Worm (Caenorhabditis elegans) whole organism, L3 larva: ENCODE data around the gene wrt-5.
A peak's percentile ranks its signal among the peaks of the same experiment; 100 is the strongest.

Experiments used
- R02D3.7 ChIP-seq: fragments of 150-350 bp; optimal IDR thresholded peaks from 2 replicates; lab custom pipeline; 2014; ENCODE audit warnings: missing biosample characterization, missing genetic modification characterization
- ZK546.5 ChIP-seq: sonication (generic microtip); optimal IDR thresholded peaks from 2 replicates; lab custom pipeline; 2017; ENCODE audit warnings: missing biosample characterization, missing genetic modification characterization
- aly-2 ChIP-seq: fragments of 150-350 bp; optimal IDR thresholded peaks from 2 replicates; lab custom pipeline; 2014; ENCODE audit warnings: missing biosample characterization, missing genetic modification characterization
- ama-1 ChIP-seq: fragments of 150-350 bp; optimal IDR thresholded peaks from 2 replicates; lab custom pipeline; 2018
- ceh-16 ChIP-seq: sonication (generic microtip); optimal IDR thresholded peaks from 2 replicates; lab custom pipeline; 2017; ENCODE audit warnings: missing biosample characterization, missing genetic modification characterization
- ceh-82 ChIP-seq: fragments of 150-350 bp; optimal IDR thresholded peaks from 2 replicates; lab custom pipeline; 2014; ENCODE audit warnings: missing biosample characterization, missing genetic modification characterization
- daf-12 ChIP-seq: fragments of 150-350 bp; optimal IDR thresholded peaks from 2 replicates; lab custom pipeline; 2014; ENCODE audit warnings: missing biosample characterization, missing genetic modification reagents, missing genetic modification characterization
- egl-27 ChIP-seq: sonication (generic microtip); optimal IDR thresholded peaks from 4 replicates; lab custom pipeline; 2017; ENCODE audit warnings: missing biosample characterization, missing genetic modification reagents, missing genetic modification characterization
- egl-5 ChIP-seq: fragments of 150-350 bp; optimal IDR thresholded peaks from 2 replicates; lab custom pipeline; 2017; ENCODE audit warnings: missing biosample characterization, missing genetic modification reagents, missing genetic modification characterization, inconsistent platforms
- elt-2 ChIP-seq: sonication (generic microtip); optimal IDR thresholded peaks from 2 replicates; lab custom pipeline; 2016; ENCODE audit warnings: missing genetic modification reagents, mild to moderate bottlenecking, missing genetic modification characterization, missing compliant biosample characterization
- elt-3 ChIP-seq, 3 experiments: fragments of 150-350 bp in 1 of 3; sonication (generic microtip) in 2 of 3; optimal IDR thresholded peaks; 2 replicates in 2 of 3; 4 replicates in 1 of 3; lab custom pipeline; 2014 to 2017; ENCODE audit warnings: missing biosample characterization in 3 of 3, missing genetic modification characterization in 3 of 3
- eor-1 ChIP-seq, 2 experiments: fragments of 150-350 bp; optimal IDR thresholded peaks; 2 replicates each; lab custom pipeline; 2014 to 2018; ENCODE audit warnings: missing biosample characterization in 2 of 2, missing genetic modification characterization in 2 of 2
- fkh-2 ChIP-seq: fragments of 150-350 bp; optimal IDR thresholded peaks from 2 replicates; lab custom pipeline; 2014; ENCODE audit warnings: missing biosample characterization, missing genetic modification reagents, missing genetic modification characterization
- fos-1 ChIP-seq: fragments of 150-350 bp; optimal IDR thresholded peaks from 2 replicates; lab custom pipeline; 2014; ENCODE audit warnings: missing biosample characterization, missing genetic modification characterization
- lin-15B ChIP-seq: fragments of 150-350 bp; optimal IDR thresholded peaks from 2 replicates; lab custom pipeline; 2014; ENCODE audit warnings: missing biosample characterization, missing genetic modification characterization
- lin-39 ChIP-seq: fragments of 150-350 bp; optimal IDR thresholded peaks from 2 replicates; lab custom pipeline; 2018; ENCODE audit warnings: missing biosample characterization, missing genetic modification reagents, missing genetic modification characterization
- lsy-12 ChIP-seq: sonication (generic microtip); optimal IDR thresholded peaks from 2 replicates; lab custom pipeline; 2016; ENCODE audit warnings: mild to moderate bottlenecking, missing genetic modification characterization, missing compliant biosample characterization
- mdl-1 ChIP-seq: fragments of 150-350 bp; optimal IDR thresholded peaks from 2 replicates; lab custom pipeline; 2014; ENCODE audit warnings: missing biosample characterization, missing genetic modification characterization
- mml-1 ChIP-seq: fragments of 150-350 bp; sonication (generic microtip); optimal IDR thresholded peaks from 3 replicates; lab custom pipeline; 2014; ENCODE audit warnings: missing biosample characterization, missing genetic modification characterization
- nfya-1 ChIP-seq: sonication (generic microtip); optimal IDR thresholded peaks from 2 replicates; lab custom pipeline; 2017; ENCODE audit warnings: missing genetic modification characterization, mild to moderate bottlenecking, missing compliant biosample characterization, antibody characterized with exemption, moderate library complexity; ENCODE audit not compliant: insufficient read depth
- nhr-12 ChIP-seq: fragments of 150-350 bp; optimal IDR thresholded peaks from 2 replicates; lab custom pipeline; 2014; ENCODE audit warnings: missing biosample characterization, missing genetic modification characterization
- nhr-23 ChIP-seq: fragments of 150-350 bp; optimal IDR thresholded peaks from 2 replicates; lab custom pipeline; 2014; ENCODE audit warnings: missing biosample characterization, missing genetic modification reagents, missing genetic modification characterization
- nhr-237 ChIP-seq: fragments of 150-350 bp; optimal IDR thresholded peaks from 2 replicates; lab custom pipeline; 2014; ENCODE audit warnings: missing biosample characterization, missing genetic modification characterization
- nhr-25 ChIP-seq: sonication (generic microtip); optimal IDR thresholded peaks from 2 replicates; lab custom pipeline; 2017; ENCODE audit warnings: missing biosample characterization, missing genetic modification characterization
- nhr-43 ChIP-seq: sonication (generic microtip); optimal IDR thresholded peaks from 2 replicates; lab custom pipeline; 2016; ENCODE audit warnings: mild to moderate bottlenecking, missing genetic modification characterization, missing compliant biosample characterization; ENCODE audit not compliant: poor library complexity, severe bottlenecking
- nhr-67 ChIP-seq: fragments of 150-350 bp; optimal IDR thresholded peaks from 2 replicates; lab custom pipeline; 2014; ENCODE audit warnings: missing biosample characterization, missing genetic modification characterization
- nhr-77 ChIP-seq: fragments of 150-350 bp; optimal IDR thresholded peaks from 2 replicates; lab custom pipeline; 2014; ENCODE audit warnings: missing biosample characterization, missing genetic modification characterization
- pqm-1 ChIP-seq: fragments of 150-350 bp; optimal IDR thresholded peaks from 2 replicates; lab custom pipeline; 2017; ENCODE audit warnings: missing biosample characterization, missing genetic modification characterization, inconsistent platforms
- sea-2 ChIP-seq: fragments of 150-350 bp; sonication (generic microtip); optimal IDR thresholded peaks from 4 replicates; lab custom pipeline; 2014; ENCODE audit warnings: missing biosample characterization, missing genetic modification reagents, missing genetic modification characterization
- skn-1 ChIP-seq: fragments of 150-350 bp; optimal IDR thresholded peaks from 2 replicates; lab custom pipeline; 2014; ENCODE audit warnings: missing biosample characterization, missing genetic modification characterization
- snpc-4 ChIP-seq: fragments of 150-350 bp; optimal IDR thresholded peaks from 2 replicates; lab custom pipeline; 2014; ENCODE audit warnings: missing biosample characterization, missing genetic modification characterization
- tbx-2 ChIP-seq: sonication (generic microtip); optimal IDR thresholded peaks from 2 replicates; lab custom pipeline; 2016; ENCODE audit warnings: mild to moderate bottlenecking, missing genetic modification characterization, missing compliant biosample characterization
- unc-39 ChIP-seq: sonication (generic microtip); optimal IDR thresholded peaks from 4 replicates; lab custom pipeline; 2017; ENCODE audit warnings: missing biosample characterization, missing genetic modification characterization
- zag-1 ChIP-seq: fragments of 150-350 bp; optimal IDR thresholded peaks from 2 replicates; lab custom pipeline; 2014; ENCODE audit warnings: missing biosample characterization, missing genetic modification characterization
- ztf-11 ChIP-seq: fragments of 150-350 bp; optimal IDR thresholded peaks from 2 replicates; lab custom pipeline; 2014; ENCODE audit warnings: missing biosample characterization, missing genetic modification characterization
- ztf-4 ChIP-seq: fragments of 150-350 bp; optimal IDR thresholded peaks from 2 replicates; lab custom pipeline; 2014; ENCODE audit warnings: missing biosample characterization, missing genetic modification characterization

wrt-5 gene

ce11 chrIV:4018692-4019387, 32.6 kb downstream of the wrt-5 start:
- TF ChIP-seq egl-5 (tag; lab: Kevin White, UChicago): peak; percentile 33
- TF ChIP-seq elt-2: peak; percentile 47
- no peak for TF ChIP-seq ztf-11
- peak; percentile 11 for TF ChIP-seq ama-1 (lab: Kevin White, UChicago)

- no peak for TF ChIP-seq nhr-12 (tag; lab: Kevin White, UChicago)
- no peak for TF ChIP-seq zag-1 (tag; lab: Kevin White, UChicago)
- TF ChIP-seq nfya-1 (tag; lab: Kevin White, UChicago): no peak
- TF ChIP-seq nhr-25 (tag; lab: Kevin White, UChicago): no peak
- TF ChIP-seq daf-12: no peak
- TF ChIP-seq pqm-1 (tag; lab: Kevin White, UChicago): no peak
- TF ChIP-seq ztf-4 (tag; lab: Kevin White, UChicago): no peak
- no peak for TF ChIP-seq eor-1 (tag; optimal IDR thresholded peaks at IDR 0.05; lab: Kevin White, UChicago)
- TF ChIP-seq egl-27: no peak
Observed at ce11 chrIV:4016723-4017122, 34.7 kb downstream of the wrt-5 start.

ce11 chrIV:4015660-4016059, 35.8 kb downstream of the wrt-5 start:
- TF ChIP-seq skn-1 (tag; lab: Kevin White, UChicago): no peak
- no peak for TF ChIP-seq lsy-12 (tag; lab: Kevin White, UChicago)
- TF ChIP-seq fkh-2: no peak
- no peak for TF ChIP-seq lin-15B (tag; lab: Kevin White, UChicago)
- TF ChIP-seq ceh-16 (tag; lab: Kevin White, UChicago): no peak
- TF ChIP-seq lin-39 (tag; lab: Kevin White, UChicago): no peak
- no peak for TF ChIP-seq pqm-1 (tag; lab: Kevin White, UChicago)
- no peak for TF ChIP-seq R02D3.7
- no peak for TF ChIP-seq elt-3 (tag; optimal IDR thresholded peaks at IDR 0.05; lab: Kevin White, UChicago)
- no peak for TF ChIP-seq nfya-1 (tag; lab: Kevin White, UChicago)
- no peak for TF ChIP-seq mml-1 (tag; lab: Kevin White, UChicago)
- no peak for TF ChIP-seq aly-2
- TF ChIP-seq fos-1 (tag; lab: Kevin White, UChicago): no peak
- no peak for TF ChIP-seq nhr-43 (tag; lab: Kevin White, UChicago)
- no peak for TF ChIP-seq ztf-4 (tag; lab: Kevin White, UChicago)
- no peak for TF ChIP-seq mdl-1 (tag; lab: Kevin White, UChicago)

ce11 chrIV:4014341-4014826, 37.1 kb downstream of the wrt-5 start:
- TF ChIP-seq nhr-77 (tag; lab: Kevin White, UChicago): peak; percentile 46
- TF ChIP-seq fkh-2: no peak
- no peak for TF ChIP-seq sea-2 (GFP tag; lab: Kevin White, UChicago)
- peak; percentile 2 for TF ChIP-seq elt-2
- peak; percentile 7 for TF ChIP-seq R02D3.7
- TF ChIP-seq, all 47 proteins: peak for 3

- TF ChIP-seq fkh-2 (no peak), ceh-16 (tag; lab: Kevin White, UChicago) (no peak), mml-1 (tag; lab: Kevin White, UChicago) (no peak), tbx-2 (tag; lab: Kevin White, UChicago) (no peak), ama-1 (lab: Kevin White, UChicago) (no peak), unc-39 (no peak), ceh-82 (tag; lab: Kevin White, UChicago) (no peak), mdl-1 (tag; lab: Kevin White, UChicago) (no peak)
Observed at ce11 chrIV:4013621-4014020, 37.8 kb downstream of the wrt-5 start.

- TF ChIP-seq nhr-12 (tag; lab: Kevin White, UChicago) (no peak), ztf-4 (tag; lab: Kevin White, UChicago) (no peak), nhr-67 (no peak), daf-12 (no peak), ceh-82 (tag; lab: Kevin White, UChicago) (no peak), elt-3 (tag; optimal IDR thresholded peaks at IDR 0.05; lab: Kevin White, UChicago) (no peak), lin-39 (tag; lab: Kevin White, UChicago) (no peak), R02D3.7 (no peak), nhr-237 (no peak), snpc-4 (tag; lab: Kevin White, UChicago) (no peak), nfya-1 (tag; lab: Kevin White, UChicago) (no peak), ceh-16 (tag; lab: Kevin White, UChicago) (no peak), mml-1 (tag; lab: Kevin White, UChicago) (no peak), eor-1 (tag; optimal IDR thresholded peaks at IDR 0.05; lab: Kevin White, UChicago) (no peak), tbx-2 (tag; lab: Kevin White, UChicago) (no peak), lsy-12 (tag; lab: Kevin White, UChicago) (no peak), nhr-23 (tag; lab: Kevin White, UChicago) (no peak), aly-2 (no peak), skn-1 (tag; lab: Kevin White, UChicago) (no peak), ZK546.5 (tag; lab: Kevin White, UChicago) (no peak)
Observed at ce11 chrIV:4009923-4010322, 41.5 kb downstream of the wrt-5 start.
